Fruit fly (Drosophila melanogaster): Measurements from ENCODE around the gene ATPsynG.

DNA sequence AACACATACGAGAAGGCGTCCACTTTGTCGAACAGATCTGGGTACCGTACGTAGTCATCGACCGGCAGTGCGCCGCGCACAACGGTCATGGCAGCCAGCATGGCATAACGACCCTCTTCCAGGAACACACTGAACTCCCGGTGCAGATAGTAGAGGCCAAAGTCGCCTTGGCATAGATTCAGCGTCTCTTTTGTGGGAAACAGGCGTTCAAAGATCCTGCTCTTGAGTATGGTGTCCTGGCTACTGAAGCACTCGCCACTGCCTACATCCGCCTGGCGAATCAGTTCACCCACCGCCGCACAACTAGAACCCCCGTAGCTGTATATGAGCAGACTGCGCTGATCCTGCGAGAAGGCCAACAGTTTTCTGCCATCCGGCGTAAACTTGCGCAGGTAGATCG lies 1.6 kb downstream of the ATPsynG start:
- TF ChIP-seq fd96Ca (GFP tag; IDR thresholded peaks at IDR 0.05) (no peak), D1 (tag; optimal IDR thresholded peaks at IDR 0.05) (no peak), Pif1A (GFP tag; optimal IDR thresholded peaks at IDR 0.05) (no peak), CG13204 (GFP tag; optimal IDR thresholded peaks at IDR 0.05) (no peak), CG9948 (tag; optimal IDR thresholded peaks at IDR 0.05) (no peak), rn (GFP tag; IDR thresholded peaks at IDR 0.05) (no peak), Ets98B (GFP tag; IDR thresholded peaks at IDR 0.05) (no peak), EcR (GFP tag; optimal IDR thresholded peaks at IDR 0.05) (no peak), CG14655 (GFP tag; optimal IDR thresholded peaks at IDR 0.05) (no peak), Snoo (tag; optimal IDR thresholded peaks at IDR 0.05) (no peak), gl (tag; optimal IDR thresholded peaks at IDR 0.05) (no peak)

Measured in whole organism, pupa.